Fruit fly (Drosophila melanogaster): ENCODE results near the gene CG3609.

dm6 chr2L:2371406-2372111 lies 2.9 kb downstream of the CG3609 start, which contains the start of gene CG3597:
- TF ChIP-seq NK7.1 (GFP tag; optimal IDR thresholded peaks at IDR 0.05), result no peak
- no peak for TF ChIP-seq crp (GFP tag; optimal IDR thresholded peaks at IDR 0.05)
- TF ChIP-seq CG13775 (GFP tag; optimal IDR thresholded peaks at IDR 0.05), result no peak
- no peak for TF ChIP-seq fd64A (GFP tag; optimal IDR thresholded peaks at IDR 0.05)
- no peak for TF ChIP-seq psq (GFP tag; optimal IDR thresholded peaks at IDR 0.05)
- TF ChIP-seq CG5180 (GFP tag; optimal IDR thresholded peaks at IDR 0.05), result no peak
- no peak for TF ChIP-seq CG1529 (GFP tag; optimal IDR thresholded peaks at IDR 0.05)
- no peak for TF ChIP-seq CG7372 (GFP tag; IDR thresholded peaks at IDR 0.05)
- no peak for TF ChIP-seq Lhr (GFP tag; optimal IDR thresholded peaks at IDR 0.05)
- TF ChIP-seq Side (GFP tag; optimal IDR thresholded peaks at IDR 0.05), result no peak
- no peak for TF ChIP-seq run (tag; optimal IDR thresholded peaks at IDR 0.05)
- no peak for TF ChIP-seq Xbp1 (GFP tag; optimal IDR thresholded peaks at IDR 0.05)
